Worm (Caenorhabditis elegans) whole organism, late embryonic: Measurements from ENCODE around the gene ubc-26.

Experiments used
- ama-1 ChIP-seq: fragments of 150-350 bp; optimal IDR thresholded peaks from 2 replicates; lab custom pipeline; 2014
- fkh-10 ChIP-seq: fragments of 150-350 bp; optimal IDR thresholded peaks from 2 replicates; lab custom pipeline; 2014; ENCODE audit warnings: missing biosample characterization, missing genetic modification reagents, missing genetic modification characterization
- fkh-6 ChIP-seq: sonication (generic microtip); optimal IDR thresholded peaks from 2 replicates; lab custom pipeline; 2016; ENCODE audit warnings: missing genetic modification characterization, missing compliant biosample characterization

- TF ChIP-seq fkh-10, result no peak
- TF ChIP-seq fkh-6 (tag; lab: Kevin White, UChicago), result no peak
- no peak for TF ChIP-seq ama-1
These were observed 3.6 kb upstream of the ubc-26 start for ce11 chrII:2903748-2904147.
